Fruit fly (Drosophila melanogaster) whole organism, embryonic: ENCODE data around the gene MED15.

Experiments used
- Asciz ChIP-seq: fragments of 200-800 bp; sonication (Bioruptor generic); optimal IDR thresholded peaks from 2 replicates; lab custom pipeline; 2017; ENCODE audit warnings: missing biosample characterization, mild to moderate bottlenecking, missing genetic modification characterization, missing genetic modification reagents
- C15 ChIP-seq: fragments of 200-800 bp; sonication (Bioruptor generic); IDR thresholded peaks from 3 replicates; pipeline ENCODE4 v1.3.6; 2022; ENCODE audit warnings: missing biosample characterization, missing genetic modification characterization
- CG10431 ChIP-seq: fragments of 200-800 bp; sonication (Bioruptor generic); optimal IDR thresholded peaks from 3 replicates; lab custom pipeline; 2018; ENCODE audit warnings: missing biosample characterization, mild to moderate bottlenecking, missing genetic modification characterization
- CG11560 ChIP-seq: fragments of 200-800 bp; sonication (Bioruptor generic); IDR thresholded peaks from 3 replicates; pipeline ENCODE4 v1.3.6; 2022; ENCODE audit warnings: missing biosample characterization, missing genetic modification characterization
- CG11723 ChIP-seq: fragments of 200-800 bp; sonication (Bioruptor generic); optimal IDR thresholded peaks from 2 replicates; lab custom pipeline; 2017; ENCODE audit warnings: missing biosample characterization, mild to moderate bottlenecking, missing genetic modification characterization
- CG12071 ChIP-seq: fragments of 200-800 bp; sonication (Bioruptor generic); optimal IDR thresholded peaks from 3 replicates; lab custom pipeline; 2018; ENCODE audit warnings: missing biosample characterization, mild to moderate bottlenecking, missing genetic modification characterization
- CG12104 ChIP-seq: fragments of 200-800 bp; sonication (Bioruptor generic); optimal IDR thresholded peaks from 3 replicates; lab custom pipeline; 2016; ENCODE audit warnings: missing biosample characterization, missing genetic modification characterization
- CG12236 ChIP-seq: fragments of 200-800 bp; sonication (Bioruptor generic); optimal IDR thresholded peaks from 2 replicates; lab custom pipeline; 2016; ENCODE audit warnings: missing biosample characterization, missing genetic modification characterization
- CG15011 ChIP-seq: fragments of 200-800 bp; sonication (Bioruptor generic); optimal IDR thresholded peaks from 3 replicates; lab custom pipeline; 2018; ENCODE audit warnings: missing biosample characterization, mild to moderate bottlenecking, missing genetic modification characterization
- CG1529 ChIP-seq: fragments of 200-800 bp; sonication (Bioruptor generic); optimal IDR thresholded peaks from 3 replicates; lab custom pipeline; 2018; ENCODE audit warnings: missing biosample characterization, missing genetic modification characterization
- CG1647 ChIP-seq: fragments of 200-800 bp; sonication (Bioruptor generic); optimal IDR thresholded peaks from 3 replicates; lab custom pipeline; 2016; ENCODE audit warnings: missing biosample characterization, missing genetic modification characterization
- CG18599 ChIP-seq: fragments of 200-800 bp; sonication (Bioruptor generic); optimal IDR thresholded peaks from 3 replicates; lab custom pipeline; 2017; ENCODE audit warnings: missing biosample characterization, missing genetic modification characterization, mild to moderate bottlenecking, moderate library complexity, missing genetic modification reagents
- CG30431 ChIP-seq: fragments of 200-800 bp; sonication (Bioruptor generic); optimal IDR thresholded peaks from 2 replicates; lab custom pipeline; 2017; ENCODE audit warnings: missing biosample characterization, missing genetic modification characterization
- CG3065 ChIP-seq: fragments of 200-800 bp; sonication (Bioruptor generic); optimal IDR thresholded peaks from 2 replicates; lab custom pipeline; 2016; ENCODE audit warnings: missing biosample characterization, missing genetic modification characterization
- CG6175 ChIP-seq: fragments of 200-800 bp; sonication (Bioruptor generic); IDR thresholded peaks from 3 replicates; pipeline ENCODE4 v1.3.6; 2022; ENCODE audit warnings: missing biosample characterization, missing genetic modification characterization
- CG7357 ChIP-seq: fragments of 200-800 bp; sonication (Bioruptor generic); IDR thresholded peaks from 3 replicates; pipeline ENCODE4 v1.3.6; 2022; ENCODE audit warnings: missing biosample characterization, missing genetic modification characterization
- CG7963 ChIP-seq: fragments of 200-800 bp; sonication (Bioruptor generic); IDR thresholded peaks from 3 replicates; pipeline ENCODE4 v1.3.6; 2022; ENCODE audit warnings: missing biosample characterization, missing genetic modification characterization; ENCODE audit not compliant: partially characterized antibody
- CG9876 ChIP-seq: fragments of 200-800 bp; sonication (Bioruptor generic); optimal IDR thresholded peaks from 2 replicates; lab custom pipeline; 2016; ENCODE audit warnings: missing biosample characterization, missing genetic modification characterization
- Dbx ChIP-seq: fragments of 200-800 bp; sonication (Bioruptor generic); IDR thresholded peaks from 3 replicates; pipeline ENCODE4 v1.3.6; 2022; ENCODE audit warnings: missing biosample characterization, missing genetic modification characterization
- Doc2 ChIP-seq: fragments of 200-800 bp; sonication (Bioruptor generic); IDR thresholded peaks from 2 replicates; pipeline ENCODE4 v1.3.6; 2022; ENCODE audit warnings: missing biosample characterization, missing genetic modification characterization
- Dref ChIP-seq: fragments of 200-800 bp; sonication (Bioruptor generic); IDR thresholded peaks from 2 replicates; pipeline ENCODE4 v1.3.6; 2022; ENCODE audit warnings: missing biosample characterization, missing genetic modification characterization
- Elba2 ChIP-seq: fragments of 200-800 bp; sonication (Bioruptor generic); optimal IDR thresholded peaks from 3 replicates; lab custom pipeline; 2016; ENCODE audit warnings: missing biosample characterization, missing genetic modification characterization
- Fer3 ChIP-seq: fragments of 200-800 bp; sonication (Bioruptor generic); optimal IDR thresholded peaks from 2 replicates; lab custom pipeline; 2018; ENCODE audit warnings: missing biosample characterization, mild to moderate bottlenecking, missing genetic modification characterization, moderate library complexity
- GATAe ChIP-seq: fragments of 200-800 bp; sonication (Bioruptor generic); conservative IDR thresholded peaks from 2 replicates; pipeline ENCODE4 v1.3.6; 2022; ENCODE audit warnings: missing biosample characterization, missing genetic modification characterization
- HHEX ChIP-seq: fragments of 200-800 bp; sonication (Bioruptor generic); optimal IDR thresholded peaks from 3 replicates; lab custom pipeline; 2017; ENCODE audit warnings: missing biosample characterization, mild to moderate bottlenecking, missing genetic modification characterization, missing genetic modification reagents
- HmgZ ChIP-seq: fragments of 200-800 bp; sonication (Bioruptor generic); optimal IDR thresholded peaks from 2 replicates; lab custom pipeline; 2018; ENCODE audit warnings: missing biosample characterization, mild to moderate bottlenecking, missing genetic modification characterization
- Hr3 ChIP-seq: fragments of 200-800 bp; sonication (Bioruptor generic); optimal IDR thresholded peaks from 3 replicates; lab custom pipeline; 2016; ENCODE audit warnings: missing biosample characterization, missing genetic modification characterization
- Lim3 ChIP-seq: fragments of 200-800 bp; sonication (Bioruptor generic); IDR thresholded peaks from 2 replicates; pipeline ENCODE4 v1.3.6; 2022; ENCODE audit warnings: missing biosample characterization, missing genetic modification characterization
- Lpt ChIP-seq: fragments of >200 bp; optimal IDR thresholded peaks from 2 replicates; lab custom pipeline; 2018; ENCODE audit warnings: missing biosample characterization, missing genetic modification characterization
- aop ChIP-seq: fragments of 200-800 bp; sonication (Bioruptor generic); IDR thresholded peaks from 2 replicates; pipeline ENCODE4 v1.3.6; 2022; ENCODE audit warnings: missing biosample characterization, missing genetic modification characterization
- br ChIP-seq: fragments of >200 bp; optimal IDR thresholded peaks from 2 replicates; lab custom pipeline; 2017
- corto ChIP-seq: fragments of 200-800 bp; sonication (Bioruptor generic); optimal IDR thresholded peaks from 2 replicates; lab custom pipeline; 2016; ENCODE audit warnings: missing biosample characterization, mild to moderate bottlenecking, missing genetic modification characterization, moderate library complexity
- crol ChIP-seq: fragments of 200-800 bp; sonication (Bioruptor generic); IDR thresholded peaks from 2 replicates; pipeline ENCODE4 v1.3.6; 2022; ENCODE audit warnings: missing biosample characterization, missing genetic modification characterization
- da ChIP-seq: fragments of 200-800 bp; sonication (Bioruptor generic); optimal IDR thresholded peaks from 2 replicates; lab custom pipeline; 2016; ENCODE audit warnings: missing biosample characterization, missing genetic modification characterization
- fd3F ChIP-seq: fragments of 200-800 bp; sonication (Bioruptor generic); optimal IDR thresholded peaks from 2 replicates; lab custom pipeline; 2018; ENCODE audit warnings: missing biosample characterization, mild to moderate bottlenecking, missing genetic modification characterization, moderate library complexity
- gce ChIP-seq: fragments of 200-800 bp; sonication (Bioruptor generic); IDR thresholded peaks from 3 replicates; pipeline ENCODE4 v1.3.6; 2022; ENCODE audit warnings: missing biosample characterization, missing genetic modification characterization
- grau ChIP-seq: fragments of 200-800 bp; optimal IDR thresholded peaks from 3 replicates; lab custom pipeline; 2019; ENCODE audit warnings: missing biosample characterization, mild to moderate bottlenecking, missing genetic modification characterization, moderate library complexity
- hbn ChIP-seq: fragments of 200-800 bp; sonication (Bioruptor generic); IDR thresholded peaks from 2 replicates; pipeline ENCODE4 v1.3.6; 2022; ENCODE audit warnings: missing biosample characterization, missing genetic modification characterization; ENCODE audit not compliant: partially characterized antibody
- her ChIP-seq: fragments of 200-800 bp; sonication (Bioruptor generic); optimal IDR thresholded peaks from 2 replicates; lab custom pipeline; 2016; ENCODE audit warnings: missing biosample characterization, missing genetic modification characterization
- ken ChIP-seq: fragments of 200-800 bp; sonication (Bioruptor generic); IDR thresholded peaks from 3 replicates; pipeline ENCODE4 v1.3.6; 2022; ENCODE audit warnings: missing biosample characterization, missing genetic modification characterization
- nau ChIP-seq: fragments of 200-800 bp; sonication (Bioruptor generic); optimal IDR thresholded peaks from 3 replicates; lab custom pipeline; 2017; ENCODE audit warnings: missing biosample characterization, mild to moderate bottlenecking, missing genetic modification characterization, missing genetic modification reagents
- nmo ChIP-seq: fragments of 200-800 bp; sonication (Bioruptor generic); optimal IDR thresholded peaks from 2 replicates; lab custom pipeline; 2018; ENCODE audit warnings: missing biosample characterization, mild to moderate bottlenecking, missing genetic modification characterization, moderate library complexity
- oc ChIP-seq: fragments of 200-800 bp; sonication (Bioruptor generic); optimal IDR thresholded peaks from 2 replicates; lab custom pipeline; 2018; ENCODE audit warnings: missing biosample characterization, mild to moderate bottlenecking, missing genetic modification characterization, moderate library complexity
- peb ChIP-seq: fragments of 200-800 bp; sonication (Bioruptor generic); IDR thresholded peaks from 2 replicates; pipeline ENCODE4 v1.3.6; 2022; ENCODE audit warnings: missing biosample characterization, missing genetic modification characterization
- pfk ChIP-seq: fragments of 200-800 bp; sonication (Bioruptor generic); optimal IDR thresholded peaks from 2 replicates; lab custom pipeline; 2018; ENCODE audit warnings: missing biosample characterization, mild to moderate bottlenecking, missing genetic modification characterization, moderate library complexity
- pnt ChIP-seq: fragments of 200-800 bp; sonication (Bioruptor generic); optimal IDR thresholded peaks from 3 replicates; lab custom pipeline; 2016; ENCODE audit warnings: missing biosample characterization, missing genetic modification characterization
- stwl ChIP-seq: fragments of 200-800 bp; sonication (Bioruptor generic); optimal IDR thresholded peaks from 3 replicates; lab custom pipeline; 2018; ENCODE audit warnings: missing biosample characterization, mild to moderate bottlenecking, missing genetic modification characterization, moderate library complexity
- tin ChIP-seq: fragments of 200-800 bp; sonication (Bioruptor generic); optimal IDR thresholded peaks from 3 replicates; lab custom pipeline; 2016; ENCODE audit warnings: missing biosample characterization, missing genetic modification characterization
- tll ChIP-seq, 2 experiments: fragments of 200-800 bp in 1 of 2; fragments of >200 bp in 1 of 2; sonication (Bioruptor generic) in 1 of 2; optimal IDR thresholded peaks; 2 replicates each; lab custom pipeline; 2017 to 2019; ENCODE audit warnings: missing biosample characterization in 2 of 2, missing genetic modification characterization in 2 of 2, mild to moderate bottlenecking in 1 of 2, moderate library complexity in 1 of 2
- vvl ChIP-seq: fragments of 200-800 bp; sonication (Bioruptor generic); IDR thresholded peaks from 2 replicates; pipeline ENCODE4 v1.3.6; 2022; ENCODE audit warnings: missing biosample characterization, missing genetic modification characterization

The MED15 gene

dm6 chr2L:470336-470934 lies 2.4 kb upstream of the MED15 start:
- TF ChIP-seq nau = peak; percentile 66
- peak; percentile 53 for TF ChIP-seq corto (GFP tag; lab: Kevin White, UChicago)
- TF ChIP-seq CG12104 = peak; percentile 58
- TF ChIP-seq CG7963 (GFP tag; lab: Robert Waterston, UW) = no peak
- TF ChIP-seq hbn (GFP tag; lab: Robert Waterston, UW) = no peak
- peak; percentile 62 for TF ChIP-seq Hr3
- no peak for TF ChIP-seq aop (GFP tag; lab: Robert Waterston, UW)
- TF ChIP-seq vvl (GFP tag; lab: Robert Waterston, UW) = peak; percentile 61
- TF ChIP-seq pfk (GFP tag; lab: Kevin White, UChicago) = no peak
- peak; percentile 7 for TF ChIP-seq CG3065 (GFP tag; lab: Kevin White, UChicago)
- peak; percentile 94 for TF ChIP-seq crol (GFP tag; lab: Robert Waterston, UW)
- TF ChIP-seq CG11723 = peak; percentile 17
- peak; percentile 45; the same call in 1 of the 3 replicates for TF ChIP-seq CG6175
- peak; percentile 73 for TF ChIP-seq CG15011
- peak; percentile 51 for TF ChIP-seq CG30431
- peak; percentile 71 for TF ChIP-seq nmo (GFP tag; lab: Kevin White, UChicago)
- no peak for TF ChIP-seq Elba2 (GFP tag; lab: Kevin White, UChicago)
- TF ChIP-seq ken (GFP tag; lab: Robert Waterston, UW) = peak; percentile 64; the same call in 2 of the 3 replicates
- peak; percentile 74 for TF ChIP-seq Asciz (GFP tag; lab: Kevin White, UChicago)
- peak; percentile 73 for TF ChIP-seq HHEX (GFP tag; lab: Kevin White, UChicago)
- TF ChIP-seq CG12071 (GFP tag; lab: Kevin White, UChicago) = peak; percentile 36
- TF ChIP-seq CG11560 (tag; lab: Robert Waterston, UW) = peak; percentile 50; the same call in 1 of the 3 replicates
- peak; percentile 74 for TF ChIP-seq CG7357 (GFP tag; lab: Robert Waterston, UW)
- peak; percentile 21 for TF ChIP-seq oc (tag; lab: Kevin White, UChicago)
- TF ChIP-seq da (GFP tag; lab: Kevin White, UChicago) = peak; percentile 66
- peak; percentile 79 for TF ChIP-seq Fer3 (tag; lab: Kevin White, UChicago)
- no peak for TF ChIP-seq C15 (GFP tag; lab: Robert Waterston, UW)
- peak; percentile 45; the same call in 2 of the 3 replicates for TF ChIP-seq Dbx (GFP tag; lab: Robert Waterston, UW)
- peak; percentile 69 for TF ChIP-seq grau
- no peak for TF ChIP-seq br (lab: Kevin White, UChicago)
- peak; percentile 81 for TF ChIP-seq pnt (GFP tag; lab: Kevin White, UChicago)
- TF ChIP-seq Dref (GFP tag; lab: Robert Waterston, UW) = no peak
- TF ChIP-seq CG18599 (GFP tag; lab: Kevin White, UChicago) = peak; percentile 82
- no peak for TF ChIP-seq stwl
- TF ChIP-seq tin = peak; percentile 49
- peak; percentile 78 for TF ChIP-seq CG12236 (GFP tag; lab: Kevin White, UChicago)
- TF ChIP-seq HmgZ (tag; lab: Kevin White, UChicago) = peak; percentile 46
- no peak for TF ChIP-seq CG10431 (GFP tag; lab: Kevin White, UChicago)
- TF ChIP-seq GATAe (GFP tag; lab: Robert Waterston, UW) = peak; percentile 34; the same call in 1 of the 2 replicates
- 0 out of 2 replicates have a peak, but pooled peaks have one; percentile 11 for TF ChIP-seq Lim3 (GFP tag; lab: Robert Waterston, UW)
- peak; percentile 68 for TF ChIP-seq CG9876 (GFP tag; lab: Kevin White, UChicago)
- TF ChIP-seq Doc2 (GFP tag; lab: Robert Waterston, UW) = no peak
- TF ChIP-seq tll (GFP tag; optimal IDR thresholded peaks at IDR 0.05; lab: Kevin White, UChicago) = no peak
- 0 out of 3 replicates have a peak, but pooled peaks have one; percentile 35 for TF ChIP-seq gce (GFP tag; lab: Robert Waterston, UW)
- peak; percentile 75 for TF ChIP-seq peb (GFP tag; lab: Robert Waterston, UW)
- peak; percentile 32 for TF ChIP-seq CG1647
- TF ChIP-seq her (GFP tag; lab: Kevin White, UChicago) = peak; percentile 78
- no peak for TF ChIP-seq CG1529 (GFP tag; lab: Kevin White, UChicago)
- TF ChIP-seq Lpt (GFP tag; lab: Kevin White, UChicago) = no peak
- peak; percentile 57 for TF ChIP-seq fd3F
